Worm (Caenorhabditis elegans): ENCODE data around the gene K07C11.10.

ce11 chrV:8177349-8177748 is 49.4 kb downstream of the K07C11.10 start, which contains the start of gene F20D6.9:
- TF ChIP-seq gei-17 (GFP tag; optimal IDR thresholded peaks at IDR 0.05) (no peak), egl-44 (GFP tag; IDR thresholded peaks at IDR 0.05) (no peak), chd-7 (tag; optimal IDR thresholded peaks at IDR 0.05) (no peak), madf-6 (GFP tag; IDR thresholded peaks at IDR 0.05) (no peak)

Data from whole organism, young adult.